Worm (Caenorhabditis elegans) whole organism, young adult: ENCODE data around the gene Y48A6B.8.
A peak's percentile ranks its signal among the peaks of the same experiment; 100 is the strongest.

Experiments
- B0019.2 ChIP-seq: fragments of 200-800 bp; sonication (Bioruptor generic); conservative IDR thresholded peaks from 2 replicates; pipeline ENCODE4 v1.3.6; 2022; ENCODE audit warnings: missing genetic modification reagents, missing genetic modification characterization, missing compliant biosample characterization
- B0261.1 ChIP-seq: sonication (generic microtip); optimal IDR thresholded peaks from 2 replicates; lab custom pipeline; 2016; ENCODE audit warnings: mild to moderate bottlenecking, missing genetic modification characterization, moderate library complexity, missing compliant biosample characterization
- D2030.7 ChIP-seq: fragments of 200-800 bp; sonication (Bioruptor generic); IDR thresholded peaks from 2 replicates; pipeline ENCODE4 v1.3.6; 2022; ENCODE audit warnings: missing genetic modification reagents, missing genetic modification characterization, missing compliant biosample characterization
- F22D6.2 ChIP-seq: sonication (generic microtip); optimal IDR thresholded peaks from 2 replicates; lab custom pipeline; 2016; ENCODE audit warnings: mild to moderate bottlenecking, missing genetic modification characterization, missing compliant biosample characterization
- F23B12.7 ChIP-seq: sonication (generic microtip); optimal IDR thresholded peaks from 2 replicates; lab custom pipeline; 2017; ENCODE audit warnings: missing genetic modification characterization, mild to moderate bottlenecking, missing compliant biosample characterization, antibody characterized with exemption, moderate library complexity; ENCODE audit not compliant: insufficient read depth
- F57A8.1 ChIP-seq: fragments of 200-800 bp; sonication (Bioruptor generic); optimal IDR thresholded peaks from 2 replicates; lab custom pipeline; 2018; ENCODE audit warnings: mild to moderate bottlenecking, missing genetic modification characterization, moderate library complexity, missing compliant biosample characterization
- F57C9.4 ChIP-seq: sonication (generic microtip); optimal IDR thresholded peaks from 2 replicates; lab custom pipeline; 2017; ENCODE audit warnings: mild to moderate bottlenecking, missing genetic modification characterization, missing compliant biosample characterization
- K11D2.4 ChIP-seq: fragments of 200-800 bp; sonication (Bioruptor generic); IDR thresholded peaks from 2 replicates; pipeline ENCODE4 v1.3.6; 2022; ENCODE audit warnings: missing genetic modification reagents, missing genetic modification characterization, missing compliant biosample characterization
- K12H6.12 ChIP-seq: fragments of 200-800 bp; sonication (Bioruptor generic); optimal IDR thresholded peaks from 2 replicates; lab custom pipeline; 2018; ENCODE audit warnings: mild to moderate bottlenecking, missing genetic modification characterization, missing compliant biosample characterization
- Y53G8AR.9 ChIP-seq: fragments of 200-800 bp; sonication (Bioruptor generic); conservative IDR thresholded peaks from 2 replicates; pipeline ENCODE4 v1.3.6; 2022; ENCODE audit warnings: missing genetic modification reagents, missing genetic modification characterization, missing compliant biosample characterization
- Y67H2A.10 ChIP-seq: fragments of 200-800 bp; sonication (Bioruptor generic); conservative IDR thresholded peaks from 2 replicates; pipeline ENCODE4 v1.3.6; 2022; ENCODE audit warnings: missing genetic modification reagents, missing genetic modification characterization, missing compliant biosample characterization
- Y95B8A.8 ChIP-seq: fragments of 200-800 bp; sonication (Bioruptor generic); IDR thresholded peaks from 2 replicates; pipeline ENCODE4 v1.3.6; 2022; ENCODE audit warnings: missing genetic modification reagents, missing genetic modification characterization, missing compliant biosample characterization
- ZK185.1 ChIP-seq: sonication (generic microtip); optimal IDR thresholded peaks from 2 replicates; lab custom pipeline; 2016; ENCODE audit warnings: mild to moderate bottlenecking, missing genetic modification characterization, missing compliant biosample characterization; ENCODE audit not compliant: poor library complexity, severe bottlenecking
- aptf-3 ChIP-seq: fragments of 200-800 bp; sonication (Bioruptor generic); IDR thresholded peaks from 2 replicates; pipeline ENCODE4 v1.3.6; 2022; ENCODE audit warnings: missing genetic modification characterization, missing compliant biosample characterization
- atf-7 ChIP-seq: sonication (generic microtip); optimal IDR thresholded peaks from 2 replicates; lab custom pipeline; 2017; ENCODE audit warnings: mild to moderate bottlenecking, missing genetic modification characterization, missing compliant biosample characterization
- attf-6 ChIP-seq: fragments of 200-800 bp; sonication (Bioruptor generic); IDR thresholded peaks from 2 replicates; pipeline ENCODE4 v1.3.6; 2022; ENCODE audit warnings: missing genetic modification reagents, missing genetic modification characterization, missing compliant biosample characterization
- bed-2 ChIP-seq: fragments of 200-800 bp; sonication (Bioruptor generic); IDR thresholded peaks from 2 replicates; pipeline ENCODE4 v1.3.6; 2022; ENCODE audit warnings: missing genetic modification reagents, missing genetic modification characterization, missing compliant biosample characterization
- ccch-3 ChIP-seq: fragments of 200-800 bp; sonication (Bioruptor generic); optimal IDR thresholded peaks from 2 replicates; lab custom pipeline; 2018; ENCODE audit warnings: mild to moderate bottlenecking, missing genetic modification characterization, missing compliant biosample characterization
- cebp-2 ChIP-seq: fragments of 200-800 bp; sonication (Bioruptor generic); IDR thresholded peaks from 2 replicates; pipeline ENCODE4 v1.3.6; 2022; ENCODE audit warnings: missing genetic modification characterization, missing compliant biosample characterization
- ceh-27 ChIP-seq: fragments of 200-800 bp; sonication (Bioruptor generic); optimal IDR thresholded peaks from 2 replicates; lab custom pipeline; 2018; ENCODE audit warnings: mild to moderate bottlenecking, missing genetic modification characterization, moderate library complexity, missing compliant biosample characterization
- ceh-58 ChIP-seq: fragments of 200-800 bp; sonication (Bioruptor generic); IDR thresholded peaks from 2 replicates; pipeline ENCODE4 v1.3.6; 2022; ENCODE audit warnings: missing genetic modification characterization, missing compliant biosample characterization
- ceh-91 ChIP-seq: fragments of 200-800 bp; sonication (Bioruptor generic); IDR thresholded peaks from 2 replicates; pipeline ENCODE4 v1.3.6; 2022; ENCODE audit warnings: missing genetic modification reagents, missing genetic modification characterization, missing compliant biosample characterization
- chd-7 ChIP-seq: sonication (generic microtip); optimal IDR thresholded peaks from 2 replicates; lab custom pipeline; 2016; ENCODE audit warnings: mild to moderate bottlenecking, missing genetic modification characterization, moderate library complexity, missing compliant biosample characterization
- dox-1 ChIP-seq: fragments of 200-800 bp; sonication (Bioruptor generic); IDR thresholded peaks from 2 replicates; pipeline ENCODE4 v1.3.6; 2022; ENCODE audit warnings: missing genetic modification reagents, missing genetic modification characterization, missing compliant biosample characterization
- dpff-1 ChIP-seq: sonication (generic microtip); optimal IDR thresholded peaks from 2 replicates; lab custom pipeline; 2017; ENCODE audit warnings: mild to moderate bottlenecking, missing genetic modification characterization, missing compliant biosample characterization
- ets-4 ChIP-seq: fragments of 200-800 bp; sonication (Bioruptor generic); optimal IDR thresholded peaks from 2 replicates; lab custom pipeline; 2018; ENCODE audit warnings: mild to moderate bottlenecking, missing genetic modification characterization, missing compliant biosample characterization
- hmg-1.2 ChIP-seq: fragments of 200-800 bp; sonication (Bioruptor generic); IDR thresholded peaks from 2 replicates; pipeline ENCODE4 v1.3.6; 2022; ENCODE audit warnings: missing genetic modification reagents, missing genetic modification characterization, missing compliant biosample characterization
- hsf-1 ChIP-seq: fragments of 200-800 bp; sonication (Bioruptor generic); IDR thresholded peaks from 2 replicates; pipeline ENCODE4 v1.3.6; 2022; ENCODE audit warnings: missing genetic modification reagents, missing genetic modification characterization, missing compliant biosample characterization
- lag-1 ChIP-seq: fragments of 200-800 bp; sonication (Bioruptor generic); IDR thresholded peaks from 2 replicates; pipeline ENCODE4 v1.3.6; 2022; ENCODE audit warnings: missing genetic modification reagents, missing genetic modification characterization, missing compliant biosample characterization
- let-607 ChIP-seq, 2 experiments: fragments of 200-800 bp in 1 of 2; sonication (Bioruptor generic) in 1 of 2; sonication (generic microtip) in 1 of 2; optimal IDR thresholded peaks; 2 replicates each; lab custom pipeline; 2016 to 2018; ENCODE audit warnings: mild to moderate bottlenecking in 2 of 2, missing compliant biosample characterization in 2 of 2, missing genetic modification characterization in 2 of 2, moderate library complexity in 2 of 2, missing genotype in 1 of 2
- lin-26 ChIP-seq: fragments of 200-800 bp; sonication (Bioruptor generic); IDR thresholded peaks from 2 replicates; pipeline ENCODE4 v1.3.6; 2022; ENCODE audit warnings: missing genetic modification reagents, missing genetic modification characterization, missing compliant biosample characterization
- lin-40 ChIP-seq: sonication (generic microtip); optimal IDR thresholded peaks from 2 replicates; lab custom pipeline; 2016; ENCODE audit warnings: missing genetic modification characterization, mild to moderate bottlenecking, missing compliant biosample characterization, missing genotype, missing genetic modification reagents
- lsy-27 ChIP-seq: sonication (generic microtip); optimal IDR thresholded peaks from 2 replicates; lab custom pipeline; 2017; ENCODE audit warnings: missing genetic modification characterization, mild to moderate bottlenecking, missing compliant biosample characterization, antibody characterized with exemption, missing genotype, borderline replicate concordance; ENCODE audit not compliant: insufficient read depth
- mel-28 ChIP-seq: sonication (generic microtip); optimal IDR thresholded peaks from 2 replicates; lab custom pipeline; 2016; ENCODE audit warnings: borderline replicate concordance, mild to moderate bottlenecking, missing genetic modification characterization, missing compliant biosample characterization
- nfya-2 ChIP-seq: fragments of 200-800 bp; sonication (Bioruptor generic); IDR thresholded peaks from 2 replicates; pipeline ENCODE4 v1.3.6; 2022; ENCODE audit warnings: missing genetic modification reagents, missing genetic modification characterization, missing compliant biosample characterization
- nhr-27 ChIP-seq: fragments of 200-800 bp; sonication (Bioruptor generic); optimal IDR thresholded peaks from 2 replicates; lab custom pipeline; 2018; ENCODE audit warnings: mild to moderate bottlenecking, missing genetic modification characterization, moderate library complexity, missing compliant biosample characterization
- nhr-80 ChIP-seq: sonication (generic microtip); optimal IDR thresholded peaks from 2 replicates; lab custom pipeline; 2016; ENCODE audit warnings: missing genetic modification characterization, missing compliant biosample characterization
- pbrm-1 ChIP-seq: fragments of 200-800 bp; sonication (Bioruptor generic); IDR thresholded peaks from 2 replicates; pipeline ENCODE4 v1.3.6; 2022; ENCODE audit warnings: missing genetic modification reagents, missing genetic modification characterization, missing compliant biosample characterization
- pha-4 ChIP-seq: fragments of 150-350 bp; sonication (generic microtip); optimal IDR thresholded peaks from 2 replicates; lab custom pipeline; 2014; ENCODE audit warnings: missing biosample characterization, missing genetic modification reagents, missing genetic modification characterization
- rcor-1 ChIP-seq: fragments of 200-800 bp; sonication (Bioruptor generic); IDR thresholded peaks from 2 replicates; pipeline ENCODE4 v1.3.6; 2022; ENCODE audit warnings: missing genetic modification reagents, missing genetic modification characterization, missing compliant biosample characterization
- rpc-1 ChIP-seq, 2 experiments: fragments of 150-350 bp in 1 of 2; sonication (generic microtip) in 1 of 2; optimal IDR thresholded peaks; 2 replicates each; lab custom pipeline; 2014 to 2018; ENCODE audit warnings: missing biosample characterization in 1 of 2, missing genetic modification characterization in 1 of 2, missing genetic modification reagents in 1 of 2, missing genotype in 1 of 2
- sea-2 ChIP-seq: fragments of 200-800 bp; sonication (Bioruptor generic); IDR thresholded peaks from 2 replicates; pipeline ENCODE4 v1.3.6; 2022; ENCODE audit warnings: missing genetic modification characterization, missing compliant biosample characterization
- snpc-3.4 ChIP-seq: sonication (generic microtip); optimal IDR thresholded peaks from 2 replicates; lab custom pipeline; 2017; ENCODE audit warnings: missing genetic modification characterization, mild to moderate bottlenecking, missing compliant biosample characterization, antibody characterized with exemption, moderate library complexity, missing genotype, missing genetic modification reagents
- tlf-1 ChIP-seq: fragments of 200-800 bp; sonication (Bioruptor generic); optimal IDR thresholded peaks from 2 replicates; lab custom pipeline; 2018; ENCODE audit warnings: mild to moderate bottlenecking, missing genetic modification characterization, missing compliant biosample characterization
- unc-62 ChIP-seq: fragments of 150-350 bp; optimal IDR thresholded peaks from 2 replicates; lab custom pipeline; 2014; ENCODE audit warnings: missing biosample characterization, missing genetic modification reagents, missing genetic modification characterization
- ztf-18 ChIP-seq: sonication (generic microtip); optimal IDR thresholded peaks from 2 replicates; lab custom pipeline; 2016; ENCODE audit warnings: missing genotype, mild to moderate bottlenecking, missing genetic modification characterization, missing compliant biosample characterization
- ztf-22 ChIP-seq: fragments of 200-800 bp; sonication (Bioruptor generic); optimal IDR thresholded peaks from 2 replicates; lab custom pipeline; 2018; ENCODE audit warnings: mild to moderate bottlenecking, missing genetic modification characterization, moderate library complexity, missing compliant biosample characterization
- ztf-3 ChIP-seq: fragments of 200-800 bp; sonication (Bioruptor generic); optimal IDR thresholded peaks from 2 replicates; lab custom pipeline; 2018; ENCODE audit warnings: mild to moderate bottlenecking, missing genetic modification characterization, missing compliant biosample characterization

The Y48A6B.8 gene

DNA sequence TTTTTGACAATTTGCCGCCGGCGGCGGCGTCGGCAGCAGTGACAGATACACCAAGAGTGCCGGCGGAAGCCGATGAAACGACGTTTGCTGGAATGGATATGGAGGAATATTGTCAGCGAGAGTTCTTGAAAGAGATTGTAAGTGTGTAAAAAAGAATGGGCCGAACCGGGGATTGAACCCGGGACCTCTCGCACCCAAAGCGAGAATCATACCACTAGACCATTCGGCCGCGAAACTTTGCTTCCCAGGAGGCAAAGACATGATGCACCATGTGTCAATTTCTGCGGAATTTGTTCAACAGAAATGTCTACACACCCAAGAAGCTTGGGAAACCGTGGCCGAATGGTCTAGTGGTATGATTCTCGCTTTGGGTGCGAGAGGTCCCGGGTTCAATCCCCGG, 37.5 kb upstream of the Y48A6B.8 start (continued):
- TF ChIP-seq rcor-1 (GFP tag; lab: Robert Waterston, UW) (peak; percentile 86), ccch-3 (no peak), F57C9.4 (tag; lab: Kevin White, UChicago) (no peak), rpc-1 (optimal IDR thresholded peaks at IDR 0.05; lab: Kevin White, UChicago) (peak; percentile 76), rpc-1 (tag; optimal IDR thresholded peaks at IDR 0.05; lab: Kevin White, UChicago) (peak; percentile 80), ZK185.1 (tag; lab: Kevin White, UChicago) (peak; percentile 93), bed-2 (GFP tag; lab: Robert Waterston, UW) (no peak), cebp-2 (GFP tag; lab: Robert Waterston, UW) (no peak), hsf-1 (GFP tag; lab: Robert Waterston, UW) (peak; percentile 39; the same call in 1 of the 2 replicates), Y95B8A.8 (GFP tag; lab: Robert Waterston, UW) (peak; percentile 86; the same call in 1 of the 2 replicates), nfya-2 (GFP tag; lab: Robert Waterston, UW) (no peak), Y53G8AR.9 (peak; percentile 81), ceh-27 (GFP tag; lab: Kevin White, UChicago) (peak; percentile 73), nhr-27 (no peak), dpff-1 (tag; lab: Kevin White, UChicago) (no peak), K12H6.12 (no peak), tlf-1 (peak; percentile 1), lin-26 (GFP tag; lab: Robert Waterston, UW) (peak; percentile 95), sea-2 (no peak), attf-6 (GFP tag; lab: Robert Waterston, UW) (peak; percentile 79; the same call in 1 of the 2 replicates), aptf-3 (peak; percentile 94), nhr-80 (tag; lab: Kevin White, UChicago) (peak; percentile 15), ztf-3 (GFP tag; lab: Kevin White, UChicago) (peak; percentile 64), dox-1 (GFP tag; lab: Robert Waterston, UW) (peak; percentile 82), Y67H2A.10 (0 out of 2 replicates have a peak, but pooled peaks have one; percentile 24), chd-7 (peak; percentile 79), F22D6.2 (tag; lab: Kevin White, UChicago) (no peak), D2030.7 (GFP tag; lab: Robert Waterston, UW) (peak; percentile 73), lag-1 (GFP tag; lab: Robert Waterston, UW) (no peak), ztf-22 (GFP tag; lab: Kevin White, UChicago) (no peak), ztf-18 (tag; lab: Kevin White, UChicago) (peak; percentile 67), F23B12.7 (tag; lab: Kevin White, UChicago) (peak; percentile 91), B0019.2 (GFP tag; lab: Robert Waterston, UW) (no peak), let-607 (tag; optimal IDR thresholded peaks at IDR 0.05; lab: Kevin White, UChicago) (peak; percentile 17 to 60), hmg-1.2 (GFP tag; lab: Robert Waterston, UW) (peak; percentile 91), unc-62 (GFP tag; lab: Kevin White, UChicago) (no peak), ceh-91 (GFP tag; lab: Robert Waterston, UW) (no peak), K11D2.4 (peak; percentile 88), B0261.1 (tag; lab: Kevin White, UChicago) (peak; percentile 99), lin-40 (peak; percentile 94), ceh-58 (GFP tag; lab: Robert Waterston, UW) (0 out of 2 replicates have a peak, but pooled peaks have one; percentile 66), snpc-3.4 (tag; lab: Kevin White, UChicago) (peak; percentile 47), F57A8.1 (GFP tag; lab: Kevin White, UChicago) (no peak), pbrm-1 (GFP tag; lab: Robert Waterston, UW) (peak; percentile 92), atf-7 (tag; lab: Kevin White, UChicago) (peak; percentile 70), ets-4 (GFP tag; lab: Kevin White, UChicago) (no peak), lsy-27 (peak; percentile 48), mel-28 (tag; lab: Kevin White, UChicago) (peak; percentile 47), pha-4 (tag; lab: Kevin White, UChicago) (no peak)
